Worm (Caenorhabditis elegans): ENCODE data around the gene ssq-4.

Gene ssq-4

ce11 chrIV:5012241-5012640, 4.0 kb upstream of the ssq-4 start, which contains the start of gene srm-1:
Gene srm-1, plus strand, starts transcription at chrIV:5012541.
- TF ChIP-seq Y79H2A.3 (GFP tag; conservative IDR thresholded peaks at IDR 0.05) (no peak), pha-4 (tag; optimal IDR thresholded peaks at IDR 0.05) (no peak), nhr-120 (GFP tag; IDR thresholded peaks at IDR 0.05) (no peak), aptf-3 (GFP tag; IDR thresholded peaks at IDR 0.05) (no peak), rec-8 (tag; optimal IDR thresholded peaks at IDR 0.05) (no peak), bed-2 (GFP tag; IDR thresholded peaks at IDR 0.05) (no peak), madf-8 (GFP tag; conservative IDR thresholded peaks at IDR 0.05) (no peak), snpc-1.3 (tag; optimal IDR thresholded peaks at IDR 0.05; ENCODE audit: insufficient read depth) (no peak), sptf-2 (GFP tag; optimal IDR thresholded peaks at IDR 0.05) (no peak), lin-40 (tag; optimal IDR thresholded peaks at IDR 0.05) (no peak), hrde-1 (tag; optimal IDR thresholded peaks at IDR 0.05; ENCODE audit: borderline replicate concordance) (no peak), chd-7 (tag; optimal IDR thresholded peaks at IDR 0.05) (no peak), egl-18 (GFP tag; IDR thresholded peaks at IDR 0.05) (no peak), F33H1.4 (GFP tag; IDR thresholded peaks at IDR 0.05) (no peak)

ce11 chrIV:5017075-5017474, 796 bp downstream of the ssq-4 start, which contains the start of gene T28H11.7:
Gene T28H11.7, minus strand, starts transcription at chrIV:5017175.
- peak; percentile 49; the same call in 1 of the 2 replicates for TF ChIP-seq egrh-3 (GFP tag; IDR thresholded peaks at IDR 0.05)

- TF ChIP-seq hsf-1 (GFP tag; IDR thresholded peaks at IDR 0.05): no peak
- TF ChIP-seq mel-28 (tag; optimal IDR thresholded peaks at IDR 0.05; ENCODE audit: borderline replicate concordance): no peak
- TF ChIP-seq sptf-2 (GFP tag; optimal IDR thresholded peaks at IDR 0.05): no peak
Observed at ce11 chrIV:5020533-5020932, 4.3 kb downstream of the ssq-4 start, which contains the start of gene T28H11.8. Gene T28H11.8, minus strand, starts transcription at chrIV:5020633.

DNA sequence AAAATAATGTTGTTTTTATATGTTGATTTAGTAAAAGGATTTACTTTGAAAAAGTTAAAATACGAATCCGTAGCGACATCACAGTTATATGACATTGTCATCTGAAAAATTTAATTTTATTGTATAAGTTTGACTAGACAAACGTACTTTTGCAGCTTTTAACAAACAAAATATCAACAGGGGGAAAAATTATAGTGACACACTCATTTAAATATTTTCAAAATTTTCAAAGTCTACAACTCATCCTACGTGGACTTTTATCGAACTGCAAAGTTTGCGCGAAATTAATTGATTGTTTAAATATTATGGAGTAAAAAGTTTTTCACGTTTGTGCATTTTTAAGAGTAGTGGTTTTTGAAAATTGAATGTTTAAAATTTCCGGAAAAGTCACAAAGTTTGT, 9.4 kb downstream of the ssq-4 start, which contains the start of gene C09B9.85:
Gene C09B9.85, minus strand, starts transcription at position 101 of the 400 bp plus-strand sequence.
- TF ChIP-seq repo-1 (tag; optimal IDR thresholded peaks at IDR 0.05): no peak
- TF ChIP-seq lin-54 (GFP tag; optimal IDR thresholded peaks at IDR 0.05): no peak
- no peak for TF ChIP-seq K12H6.12 (tag; optimal IDR thresholded peaks at IDR 0.05)
- no peak for TF ChIP-seq C17E4.6 (GFP tag; IDR thresholded peaks at IDR 0.05)
- no peak for TF ChIP-seq ceh-40 (GFP tag; IDR thresholded peaks at IDR 0.05)
- TF ChIP-seq Y79H2A.3 (GFP tag; conservative IDR thresholded peaks at IDR 0.05): no peak
- TF ChIP-seq efl-1 (GFP tag; optimal IDR thresholded peaks at IDR 0.05): no peak
- TF ChIP-seq madf-10 (tag; optimal IDR thresholded peaks at IDR 0.05): no peak
- no peak for TF ChIP-seq nhr-120 (GFP tag; IDR thresholded peaks at IDR 0.05)
- TF ChIP-seq hlh-26 (GFP tag; conservative IDR thresholded peaks at IDR 0.05): no peak
- no peak for TF ChIP-seq egl-18 (GFP tag; IDR thresholded peaks at IDR 0.05)
- TF ChIP-seq gei-17 (GFP tag; optimal IDR thresholded peaks at IDR 0.05): no peak
- TF ChIP-seq ztf-6 (GFP tag; IDR thresholded peaks at IDR 0.05): no peak
- TF ChIP-seq lag-1 (GFP tag; IDR thresholded peaks at IDR 0.05): no peak

DNA sequence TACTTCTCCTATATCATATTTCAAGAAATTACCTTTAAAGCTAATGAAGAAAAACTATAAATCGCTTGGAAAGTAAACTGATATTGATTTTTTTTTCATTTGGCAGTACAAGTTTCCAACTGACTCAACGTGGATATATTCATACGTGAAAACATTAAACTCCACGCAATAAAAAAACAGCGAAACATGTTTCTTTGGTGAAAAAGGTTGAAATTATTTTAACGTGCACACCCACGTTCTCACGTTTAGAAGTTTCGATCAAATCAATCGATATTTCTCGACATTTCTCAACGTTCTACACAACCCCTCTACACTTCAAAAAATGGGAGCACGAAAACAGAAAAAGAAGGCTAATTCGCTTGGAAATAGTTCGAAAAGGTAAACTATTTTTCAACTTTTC, 12.7 kb downstream of the ssq-4 start, which contains the start of the genes best-6 and C09B9.2:
Gene best-6, minus strand, starts transcription at position 101 of the 400 bp plus-strand sequence.
Gene C09B9.2, plus strand, starts transcription at position 314 of the 400 bp plus-strand sequence.
- no peak for TF ChIP-seq F49E8.2 (tag; optimal IDR thresholded peaks at IDR 0.05; ENCODE audit: insufficient read depth)

DNA sequence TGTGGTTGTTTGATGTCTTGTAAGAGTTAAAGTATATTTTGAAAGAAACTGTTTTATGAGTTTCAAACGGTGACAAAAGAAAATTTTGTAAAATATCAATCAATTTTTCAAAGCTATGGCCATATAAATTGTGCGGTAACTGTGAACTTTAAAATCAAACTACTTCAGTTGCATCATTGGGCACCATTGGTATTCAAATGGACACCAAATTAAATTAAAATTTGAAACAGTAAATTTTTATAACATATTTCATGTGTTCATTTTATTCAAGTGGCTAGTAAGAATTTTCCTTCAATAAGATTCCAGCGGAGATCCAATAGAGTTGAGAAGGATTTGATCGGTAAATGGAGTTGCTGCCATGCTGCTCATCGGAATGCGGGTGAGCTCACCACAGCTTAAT, 15.1 kb downstream of the ssq-4 start:
- TF ChIP-seq nhr-80 (tag; optimal IDR thresholded peaks at IDR 0.05) (no peak), B0019.2 (GFP tag; conservative IDR thresholded peaks at IDR 0.05) (no peak), pbrm-1 (GFP tag; IDR thresholded peaks at IDR 0.05) (no peak), attf-3 (GFP tag; conservative IDR thresholded peaks at IDR 0.05) (no peak), ztf-18 (tag; optimal IDR thresholded peaks at IDR 0.05) (no peak), hlh-26 (GFP tag; conservative IDR thresholded peaks at IDR 0.05) (no peak), unc-62 (GFP tag; optimal IDR thresholded peaks at IDR 0.05) (no peak), F39B2.1 (GFP tag; IDR thresholded peaks at IDR 0.05) (no peak), C06A6.2 (GFP tag; conservative IDR thresholded peaks at IDR 0.05) (no peak), somi-1 (GFP tag; optimal IDR thresholded peaks at IDR 0.05) (no peak)

Measured in whole organism, young adult.